Worm (Caenorhabditis elegans) whole organism, early embryonic: Measurements from ENCODE around the gene srh-299.

Experiments
- F13C5.2 ChIP-seq: sonication (generic microtip); optimal IDR thresholded peaks from 2 replicates; lab custom pipeline; 2017; ENCODE audit warnings: mild to moderate bottlenecking, missing genetic modification characterization, inconsistent platforms, missing compliant biosample characterization
- aly-1 ChIP-seq: sonication (generic microtip); optimal IDR thresholded peaks from 2 replicates; lab custom pipeline; 2016; ENCODE audit warnings: missing genetic modification characterization, missing compliant biosample characterization
- ama-1 ChIP-seq: fragments of 150-350 bp; optimal IDR thresholded peaks from 2 replicates; lab custom pipeline; 2014
- ets-7 ChIP-seq: sonication (generic microtip); optimal IDR thresholded peaks from 2 replicates; lab custom pipeline; 2016; ENCODE audit warnings: missing genotype, missing genetic modification characterization, missing compliant biosample characterization
- flt-1 ChIP-seq: fragments of 200-800 bp; sonication (Bioruptor generic); IDR thresholded peaks from 2 replicates; pipeline ENCODE4 v1.3.6; 2022; ENCODE audit warnings: missing genetic modification characterization, missing compliant biosample characterization
- scrt-1 ChIP-seq: fragments of 200-800 bp; sonication (Bioruptor generic); IDR thresholded peaks from 2 replicates; pipeline ENCODE4 v1.3.6; 2022; ENCODE audit warnings: missing genetic modification characterization, missing compliant biosample characterization

DNA sequence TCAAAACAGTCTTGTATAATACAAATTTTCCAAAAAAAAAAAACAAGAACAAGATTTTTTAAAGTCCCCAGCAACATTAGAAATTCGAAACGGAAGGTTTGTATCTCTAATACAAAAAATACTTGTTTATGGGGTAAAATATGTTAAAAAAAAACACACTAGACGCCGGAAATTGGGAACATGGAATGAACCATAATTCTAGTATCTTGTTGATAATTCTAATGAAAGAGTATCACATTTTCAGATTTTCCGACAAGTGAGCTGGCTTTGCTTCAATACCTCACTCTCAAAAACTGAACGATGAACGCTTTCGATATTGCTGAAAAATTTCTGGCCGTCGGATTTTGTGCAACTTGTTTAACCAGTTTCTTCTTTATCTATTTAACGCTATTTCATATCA, 34.6 kb downstream of the srh-299 start, which contains the start of gene str-60:
- no peak for TF ChIP-seq F13C5.2 (tag; lab: Kevin White, UChicago)
- no peak for TF ChIP-seq ets-7 (tag; lab: Kevin White, UChicago)
- TF ChIP-seq aly-1 (tag; lab: Kevin White, UChicago), result no peak
- TF ChIP-seq flt-1 (GFP tag; lab: Robert Waterston, UW), result no peak
- TF ChIP-seq ama-1 (lab: Kevin White, UChicago), result no peak
- no peak for TF ChIP-seq scrt-1 (GFP tag; lab: Robert Waterston, UW)
